Worm (Caenorhabditis elegans) whole organism, L2 larva: Measurements from ENCODE around the gene R144.10.

Experiments used
- Y55F3AM.14 ChIP-seq: fragments of 200-800 bp; sonication (Bioruptor generic); optimal IDR thresholded peaks from 2 replicates; lab custom pipeline; 2018; ENCODE audit warnings: mild to moderate bottlenecking, missing genetic modification characterization, missing compliant biosample characterization
- ZK546.5 ChIP-seq: sonication (generic microtip); optimal IDR thresholded peaks from 2 replicates; lab custom pipeline; 2017; ENCODE audit warnings: missing biosample characterization, missing genetic modification characterization
- ceh-16 ChIP-seq: fragments of 150-350 bp; optimal IDR thresholded peaks from 2 replicates; lab custom pipeline; 2014; ENCODE audit warnings: missing biosample characterization, missing genetic modification characterization
- lin-13 ChIP-seq: fragments of 150-350 bp; optimal IDR thresholded peaks from 2 replicates; lab custom pipeline; 2014; ENCODE audit warnings: missing biosample characterization, missing genetic modification reagents, missing genetic modification characterization
- lsy-2 ChIP-seq, 2 experiments: fragments of 150-350 bp in 1 of 2; sonication (generic microtip) in 1 of 2; optimal IDR thresholded peaks; 2 replicates each; lab custom pipeline; 2014 to 2017; ENCODE audit warnings: missing biosample characterization in 2 of 2, missing genetic modification characterization in 2 of 2
- mdl-1 ChIP-seq, 2 experiments: fragments of 150-350 bp in 1 of 2; sonication (generic microtip) in 1 of 2; optimal IDR thresholded peaks; 2 replicates each; lab custom pipeline; 2017; ENCODE audit warnings: missing biosample characterization in 2 of 2, missing genetic modification characterization in 2 of 2
- nhr-237 ChIP-seq: fragments of 150-350 bp; optimal IDR thresholded peaks from 2 replicates; lab custom pipeline; 2014; ENCODE audit warnings: missing biosample characterization, missing genetic modification characterization
- ztf-11 ChIP-seq: sonication (generic microtip); optimal IDR thresholded peaks from 2 replicates; lab custom pipeline; 2017; ENCODE audit warnings: missing biosample characterization, missing genetic modification characterization

ce11 chrIII:5021689-5022088 is 19.6 kb upstream of the R144.10 start, which contains the start of gene R144.3:
- TF ChIP-seq ceh-16 (tag; lab: Kevin White, UChicago): no peak
- no peak for TF ChIP-seq nhr-237 (tag; lab: Kevin White, UChicago)
- no peak for TF ChIP-seq ztf-11 (tag; lab: Kevin White, UChicago)
- TF ChIP-seq lsy-2 (tag; optimal IDR thresholded peaks at IDR 0.05; lab: Kevin White, UChicago): no peak
- no peak for TF ChIP-seq Y55F3AM.14 (GFP tag; lab: Kevin White, UChicago)
- TF ChIP-seq mdl-1 (tag; optimal IDR thresholded peaks at IDR 0.05; lab: Kevin White, UChicago): no peak
- no peak for TF ChIP-seq lin-13 (GFP tag; lab: Kevin White, UChicago)
- no peak for TF ChIP-seq ZK546.5 (tag; lab: Kevin White, UChicago)
